Fruit fly (Drosophila melanogaster) whole organism, wandering third instar larva: ENCODE measurements around the gene CG10747.

ENCODE experiments used
- Abd-B ChIP-seq: fragments of >200 bp; optimal IDR thresholded peaks from 2 replicates; lab custom pipeline; 2017; ENCODE audit warnings: missing biosample characterization, missing genetic modification characterization
- Hr78 ChIP-seq: fragments of >200 bp; optimal IDR thresholded peaks from 2 replicates; lab custom pipeline; 2017; ENCODE audit warnings: missing biosample characterization, missing genetic modification characterization
- Hr83 ChIP-seq: fragments of 200-300 bp; sonication (Bioruptor generic); optimal IDR thresholded peaks from 2 replicates; lab custom pipeline; 2016; ENCODE audit warnings: missing biosample characterization, mild to moderate bottlenecking, missing genetic modification characterization, moderate library complexity; ENCODE audit not compliant: poor library complexity, severe bottlenecking
- Jra ChIP-seq: sonication (Bioruptor generic); optimal IDR thresholded peaks from 2 replicates; lab custom pipeline; 2016; ENCODE audit warnings: missing biosample characterization, missing genetic modification characterization
- Mio ChIP-seq: sonication (Bioruptor generic); optimal IDR thresholded peaks from 2 replicates; lab custom pipeline; 2016; ENCODE audit warnings: missing biosample characterization, missing genetic modification characterization
- OdsH ChIP-seq: fragments of 200-800 bp; sonication (Bioruptor generic); optimal IDR thresholded peaks from 2 replicates; lab custom pipeline; 2016; ENCODE audit warnings: missing biosample characterization, mild to moderate bottlenecking, missing genetic modification characterization
- br ChIP-seq: fragments of 200-800 bp; sonication (Bioruptor generic); optimal IDR thresholded peaks from 2 replicates; lab custom pipeline; 2016; ENCODE audit warnings: missing biosample characterization, missing genetic modification characterization
- dsf ChIP-seq: sonication (Bioruptor generic); optimal IDR thresholded peaks from 2 replicates; lab custom pipeline; 2016; ENCODE audit warnings: missing biosample characterization, missing genetic modification characterization, borderline replicate concordance
- h ChIP-seq: fragments of 200-800 bp; sonication (Bioruptor generic); optimal IDR thresholded peaks from 3 replicates; lab custom pipeline; 2016; ENCODE audit warnings: missing biosample characterization, mild to moderate bottlenecking, missing genetic modification characterization
- lola ChIP-seq: fragments of >200 bp; optimal IDR thresholded peaks from 2 replicates; lab custom pipeline; 2017; ENCODE audit warnings: missing biosample characterization, missing genetic modification characterization
- pan ChIP-seq: fragments of >200 bp; optimal IDR thresholded peaks from 2 replicates; lab custom pipeline; 2017
- psq ChIP-seq: fragments of 200-800 bp; sonication (Bioruptor generic); optimal IDR thresholded peaks from 3 replicates; lab custom pipeline; 2017; ENCODE audit warnings: missing biosample characterization, mild to moderate bottlenecking, missing genetic modification characterization, moderate library complexity
- sv ChIP-seq: fragments of 200-800 bp; sonication (Bioruptor generic); optimal IDR thresholded peaks from 3 replicates; lab custom pipeline; 2016; ENCODE audit warnings: missing biosample characterization, missing genetic modification characterization
- usp ChIP-seq: fragments of >200 bp; optimal IDR thresholded peaks from 2 replicates; lab custom pipeline; 2017; ENCODE audit warnings: missing biosample characterization, missing genetic modification characterization

DNA sequence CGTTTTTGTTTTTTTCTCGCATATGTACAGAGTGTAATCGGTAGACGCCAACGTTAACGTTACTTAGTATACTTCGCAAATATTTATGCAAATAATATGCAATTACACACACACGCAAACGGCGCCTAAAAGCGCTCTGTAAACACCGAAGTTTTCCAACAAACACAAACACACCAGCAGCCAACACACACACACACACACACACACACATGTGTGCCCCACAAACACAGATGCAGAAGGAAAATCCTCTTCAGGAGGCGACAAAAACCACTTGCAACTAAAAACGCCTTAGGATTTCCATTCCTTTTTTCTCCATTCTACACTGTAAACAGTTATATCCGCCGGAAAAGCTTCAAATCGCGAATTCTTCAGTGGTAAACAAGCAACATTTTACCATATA is 33.8 kb downstream of the CG10747 start:
- TF ChIP-seq br (no peak), Jra (GFP tag; lab: Kevin White, UChicago) (no peak), OdsH (GFP tag; lab: Kevin White, UChicago) (no peak), psq (GFP tag; lab: Kevin White, UChicago) (no peak), Hr83 (no peak), Abd-B (GFP tag; lab: Kevin White, UChicago) (no peak), sv (GFP tag; lab: Kevin White, UChicago) (no peak), dsf (GFP tag; lab: Kevin White, UChicago) (no peak), lola (GFP tag; lab: Kevin White, UChicago) (no peak), Mio (no peak), h (no peak), Hr78 (GFP tag; lab: Kevin White, UChicago) (no peak), pan (lab: Kevin White, UChicago) (no peak), usp (GFP tag; lab: Kevin White, UChicago) (no peak)
